Fruit fly (Drosophila melanogaster) whole organism, adult: ENCODE data around the gene tal-AA.

Experiments used
- CG14711 ChIP-seq: fragments of 200-800 bp; sonication (Bioruptor generic); optimal IDR thresholded peaks from 2 replicates; lab custom pipeline; 2018; ENCODE audit warnings: missing biosample characterization, mild to moderate bottlenecking, missing genetic modification characterization, moderate library complexity
- CG5204 ChIP-seq: fragments of 200-800 bp; sonication (Bioruptor generic); optimal IDR thresholded peaks from 2 replicates; lab custom pipeline; 2016; ENCODE audit warnings: missing biosample characterization, missing genetic modification characterization
- CG7045 ChIP-seq: fragments of 200-800 bp; sonication (Bioruptor generic); optimal IDR thresholded peaks from 2 replicates; lab custom pipeline; 2017; ENCODE audit warnings: missing biosample characterization, mild to moderate bottlenecking, missing genetic modification characterization
- Crg-1 ChIP-seq: fragments of 200-800 bp; sonication (Bioruptor generic); optimal IDR thresholded peaks from 2 replicates; lab custom pipeline; 2016; ENCODE audit warnings: missing biosample characterization, missing genetic modification characterization
- Hr96 ChIP-seq: fragments of 200-800 bp; sonication (Bioruptor generic); optimal IDR thresholded peaks from 2 replicates; lab custom pipeline; 2016; ENCODE audit warnings: missing biosample characterization, missing genetic modification characterization
- bab1 ChIP-seq: fragments of 200-800 bp; sonication (Bioruptor generic); optimal IDR thresholded peaks from 3 replicates; lab custom pipeline; 2019; ENCODE audit warnings: missing biosample characterization, mild to moderate bottlenecking, missing genetic modification characterization, moderate library complexity
- cnc ChIP-seq, 2 experiments: fragments of >200 bp; optimal IDR thresholded peaks; 2 replicates each; lab custom pipeline; 2017
- kay ChIP-seq: fragments of 200-800 bp; sonication (Bioruptor generic); peaks from one replicate; lab custom pipeline; 2016; ENCODE audit warnings: missing biosample characterization, missing genetic modification characterization, borderline replicate concordance
- pad ChIP-seq: fragments of 200-800 bp; sonication (Bioruptor generic); optimal IDR thresholded peaks from 3 replicates; lab custom pipeline; 2017; ENCODE audit warnings: missing biosample characterization, missing genetic modification characterization, mild to moderate bottlenecking, moderate library complexity, missing genetic modification reagents
- tj ChIP-seq: fragments of 200-800 bp; sonication (Bioruptor generic); optimal IDR thresholded peaks from 3 replicates; lab custom pipeline; 2017; ENCODE audit warnings: missing biosample characterization, mild to moderate bottlenecking, missing genetic modification characterization, moderate library complexity

DNA sequence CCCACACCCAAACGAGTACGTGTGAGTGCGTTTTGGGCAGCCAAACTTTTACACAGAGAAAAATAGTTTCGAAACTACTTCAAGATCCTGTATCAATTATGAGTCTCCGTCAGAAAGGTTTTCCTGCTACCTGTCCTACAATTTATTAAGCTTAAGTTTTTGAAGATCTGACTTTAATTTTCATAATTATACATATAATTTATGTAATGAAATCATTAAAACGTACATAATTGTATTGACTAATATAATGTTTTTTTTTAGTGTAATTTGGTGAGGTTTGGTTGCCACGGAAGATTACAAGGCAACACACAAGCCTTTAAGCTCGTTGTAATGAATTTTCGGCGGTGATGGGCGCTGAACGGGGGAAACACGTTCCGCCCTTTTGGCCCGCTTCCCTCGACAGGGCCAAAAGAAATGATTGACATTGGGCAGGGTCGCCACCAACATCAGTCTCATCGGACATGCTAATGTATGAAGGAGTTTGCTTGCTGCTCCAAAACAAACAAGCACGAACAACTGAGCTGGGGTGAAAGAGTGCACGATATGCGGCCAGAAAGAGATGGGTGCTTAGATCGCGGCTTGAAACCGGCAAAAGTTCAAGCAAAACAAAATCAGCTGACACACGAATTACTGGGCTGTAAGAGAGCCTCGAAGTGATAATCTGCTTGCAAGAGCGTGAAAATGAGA lies 18.8 kb upstream of the tal-AA start:
- TF ChIP-seq pad (GFP tag; lab: Kevin White, UChicago) (no peak), CG7045 (no peak), Crg-1 (no peak), CG5204 (GFP tag; lab: Kevin White, UChicago) (no peak), Hr96 (GFP tag; lab: Kevin White, UChicago) (no peak), cnc (optimal IDR thresholded peaks at IDR 0.05; lab: Kevin White, UChicago) (no peak), kay (GFP tag; lab: Kevin White, UChicago) (no peak), tj (GFP tag; lab: Kevin White, UChicago) (no peak), bab1 (GFP tag; lab: Kevin White, UChicago) (no peak), CG14711 (tag; lab: Kevin White, UChicago) (no peak)
